Fruit fly (Drosophila melanogaster) whole organism, prepupa: Measurements from ENCODE around the gene Dbx.

Source experiments
- CG8119 ChIP-seq: fragments of 200-800 bp; sonication (Bioruptor generic); IDR thresholded peaks from 3 replicates; pipeline ENCODE4 v1.3.6; 2022; ENCODE audit warnings: missing biosample characterization, missing genetic modification characterization
- Smox ChIP-seq: fragments of 200-800 bp; sonication (Bioruptor generic); optimal IDR thresholded peaks from 3 replicates; lab custom pipeline; 2016; ENCODE audit warnings: missing biosample characterization, missing genetic modification characterization
- Sox102F ChIP-seq: fragments of 200-800 bp; sonication (Bioruptor generic); optimal IDR thresholded peaks from 2 replicates; lab custom pipeline; 2016; ENCODE audit warnings: missing biosample characterization, mild to moderate bottlenecking, missing genetic modification characterization
- eg ChIP-seq: fragments of 200-800 bp; sonication (Bioruptor generic); IDR thresholded peaks from 3 replicates; pipeline ENCODE4 v1.3.6; 2022; ENCODE audit warnings: missing biosample characterization, missing genetic modification characterization
- fd59A ChIP-seq: fragments of 200-800 bp; sonication (Bioruptor generic); optimal IDR thresholded peaks from 2 replicates; lab custom pipeline; 2017; ENCODE audit warnings: missing biosample characterization, mild to moderate bottlenecking, missing genetic modification characterization, missing genetic modification reagents
- net ChIP-seq: fragments of 200-800 bp; sonication (Bioruptor generic); optimal IDR thresholded peaks from 3 replicates; lab custom pipeline; 2016; ENCODE audit warnings: missing biosample characterization, missing genetic modification characterization

DNA sequence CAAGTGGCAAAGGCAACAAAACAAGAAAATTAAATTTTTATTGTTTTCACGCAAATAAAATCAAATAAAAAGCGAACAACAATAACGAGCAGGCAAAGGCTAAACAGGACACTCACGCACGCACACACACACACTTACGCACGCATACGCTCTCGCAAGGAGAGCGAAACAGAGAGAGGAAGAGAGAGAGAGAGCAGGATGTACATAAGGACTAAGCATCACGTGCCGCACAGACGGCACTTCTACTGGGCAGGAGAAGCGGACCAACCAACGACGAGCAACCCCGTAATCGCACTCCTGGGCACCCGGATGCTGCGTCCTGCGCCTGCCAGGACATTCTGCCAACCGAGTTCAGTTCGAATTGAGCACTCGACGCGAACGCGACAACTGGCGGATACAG, at the start of gene Dbx:
- no peak for TF ChIP-seq fd59A
- no peak for TF ChIP-seq eg (GFP tag; lab: Robert Waterston, UW)
- TF ChIP-seq Smox (GFP tag; lab: Kevin White, UChicago) = no peak
- TF ChIP-seq Sox102F (GFP tag; lab: Kevin White, UChicago) = no peak
- TF ChIP-seq CG8119 (GFP tag; lab: Robert Waterston, UW) = no peak
- no peak for TF ChIP-seq net (GFP tag; lab: Kevin White, UChicago)
